Worm (Caenorhabditis elegans) whole organism, L2 larva: ENCODE results near the gene fbxa-224.

Experiments
- fos-1 ChIP-seq: fragments of 150-350 bp; optimal IDR thresholded peaks from 2 replicates; lab custom pipeline; 2014; ENCODE audit warnings: missing biosample characterization, missing genetic modification characterization
- gmeb-1 ChIP-seq: fragments of 150-350 bp; optimal IDR thresholded peaks from 2 replicates; lab custom pipeline; 2014; ENCODE audit warnings: missing biosample characterization, missing genetic modification characterization
- lsy-2 ChIP-seq, 2 experiments: fragments of 150-350 bp in 1 of 2; sonication (generic microtip) in 1 of 2; optimal IDR thresholded peaks; 2 replicates each; lab custom pipeline; 2014 to 2017; ENCODE audit warnings: missing biosample characterization in 2 of 2, missing genetic modification characterization in 2 of 2
- mdl-1 ChIP-seq, 2 experiments: fragments of 150-350 bp in 1 of 2; sonication (generic microtip) in 1 of 2; optimal IDR thresholded peaks; 2 replicates each; lab custom pipeline; 2017; ENCODE audit warnings: missing biosample characterization in 2 of 2, missing genetic modification characterization in 2 of 2
- nhr-11 ChIP-seq: fragments of 150-350 bp; optimal IDR thresholded peaks from 2 replicates; lab custom pipeline; 2014; ENCODE audit warnings: missing biosample characterization, missing genetic modification characterization
- nhr-237 ChIP-seq: fragments of 150-350 bp; optimal IDR thresholded peaks from 2 replicates; lab custom pipeline; 2014; ENCODE audit warnings: missing biosample characterization, missing genetic modification characterization
- nhr-77 ChIP-seq: fragments of 150-350 bp; optimal IDR thresholded peaks from 2 replicates; lab custom pipeline; 2014; ENCODE audit warnings: missing biosample characterization, missing genetic modification characterization
- sem-4 ChIP-seq: fragments of 150-350 bp; optimal IDR thresholded peaks from 2 replicates; lab custom pipeline; 2014; ENCODE audit warnings: missing biosample characterization, missing genetic modification reagents, missing genetic modification characterization
- skn-1 ChIP-seq: sonication (generic microtip); optimal IDR thresholded peaks from 2 replicates; lab custom pipeline; 2017; ENCODE audit warnings: missing biosample characterization, missing genetic modification characterization

ce11 chrII:7528210-7528609 lies 19.7 kb downstream of the fbxa-224 start:
- no peak for TF ChIP-seq sem-4 (tag; lab: Kevin White, UChicago)
- TF ChIP-seq nhr-237 (tag; lab: Kevin White, UChicago), result no peak
- TF ChIP-seq mdl-1 (tag; optimal IDR thresholded peaks at IDR 0.05; lab: Kevin White, UChicago), result peak in 1 of 2 experiments; percentile 53
- no peak for TF ChIP-seq lsy-2 (tag; optimal IDR thresholded peaks at IDR 0.05; lab: Kevin White, UChicago)
- no peak for TF ChIP-seq skn-1 (tag; lab: Kevin White, UChicago)
- TF ChIP-seq fos-1, result peak; percentile 66
- no peak for TF ChIP-seq nhr-11 (tag; lab: Kevin White, UChicago)
- TF ChIP-seq gmeb-1, result peak; percentile 64
- TF ChIP-seq nhr-77 (tag; lab: Kevin White, UChicago), result no peak
